Fruit fly (Drosophila melanogaster): ENCODE results near the gene CG31998.

The CG31998 gene

dm6 chr4:210011-210649, 4.4 kb upstream of the CG31998 start, which contains the start of gene Crk (continued):
- TF ChIP-seq CG3995 (GFP tag; optimal IDR thresholded peaks at IDR 0.05): peak; percentile 32
- TF ChIP-seq shn (GFP tag; optimal IDR thresholded peaks at IDR 0.05): no peak
- TF ChIP-seq ash1 (GFP tag; optimal IDR thresholded peaks at IDR 0.05): no peak
- TF ChIP-seq lola (GFP tag; optimal IDR thresholded peaks at IDR 0.05): peak in 1 of 3 experiments; percentile 72
- TF ChIP-seq TFAM (GFP tag; optimal IDR thresholded peaks at IDR 0.05): no peak
- TF ChIP-seq chn (GFP tag; optimal IDR thresholded peaks at IDR 0.05): no peak
- no peak for TF ChIP-seq cato (GFP tag; optimal IDR thresholded peaks at IDR 0.05; ENCODE audit: borderline replicate concordance)
- TF ChIP-seq gem (tag; optimal IDR thresholded peaks at IDR 0.05): no peak
- TF ChIP-seq Taf1 (GFP tag; IDR thresholded peaks at IDR 0.05): no peak
- no peak for TF ChIP-seq CG14441 (GFP tag; IDR thresholded peaks at IDR 0.05)
- TF ChIP-seq Hand (GFP tag; optimal IDR thresholded peaks at IDR 0.05): no peak
- no peak for TF ChIP-seq fd96Cb (tag; optimal IDR thresholded peaks at IDR 0.05)
- TF ChIP-seq CG4404 (GFP tag; IDR thresholded peaks at IDR 0.05): no peak
- no peak for TF ChIP-seq HLH54F (GFP tag; optimal IDR thresholded peaks at IDR 0.05)
- no peak for TF ChIP-seq pros (GFP tag; optimal IDR thresholded peaks at IDR 0.05)
- TF ChIP-seq Antp (GFP tag; optimal IDR thresholded peaks at IDR 0.05): no peak
- TF ChIP-seq fd3F (GFP tag; optimal IDR thresholded peaks at IDR 0.05): no peak
- no peak for TF ChIP-seq Hey (tag; optimal IDR thresholded peaks at IDR 0.05)
- peak; percentile 30 for TF ChIP-seq Fer1 (GFP tag; optimal IDR thresholded peaks at IDR 0.05)
- TF ChIP-seq hkb (optimal IDR thresholded peaks at IDR 0.05): no peak
- no peak for TF ChIP-seq hkb (GFP tag; IDR thresholded peaks at IDR 0.05)
- no peak for TF ChIP-seq CG1832 (GFP tag; optimal IDR thresholded peaks at IDR 0.05)
- no peak for TF ChIP-seq knrl (GFP tag; IDR thresholded peaks at IDR 0.05; ENCODE audit: partially characterized antibody)
- no peak for TF ChIP-seq Hr3 (GFP tag; optimal IDR thresholded peaks at IDR 0.05)
- no peak for TF ChIP-seq CoRest (tag; optimal IDR thresholded peaks at IDR 0.05)
- TF ChIP-seq Myb (GFP tag; optimal IDR thresholded peaks at IDR 0.05): no peak
- no peak for TF ChIP-seq Hsf (GFP tag; optimal IDR thresholded peaks at IDR 0.05)
- TF ChIP-seq mam (GFP tag; optimal IDR thresholded peaks at IDR 0.05): peak; percentile 20
- no peak for TF ChIP-seq hbn (GFP tag; IDR thresholded peaks at IDR 0.05; ENCODE audit: partially characterized antibody)
- TF ChIP-seq CG7556 (GFP tag; optimal IDR thresholded peaks at IDR 0.05): no peak
- peak; percentile 33 for TF ChIP-seq gfzf (GFP tag; optimal IDR thresholded peaks at IDR 0.05)
- peak; percentile 37 for TF ChIP-seq HmgD (GFP tag; optimal IDR thresholded peaks at IDR 0.05)
- no peak for TF ChIP-seq ranshi (GFP tag; IDR thresholded peaks at IDR 0.05)
- no peak for TF ChIP-seq Lpt (GFP tag; optimal IDR thresholded peaks at IDR 0.05)
- TF ChIP-seq Deaf1 (tag; optimal IDR thresholded peaks at IDR 0.05): no peak
- no peak for TF ChIP-seq Rx (GFP tag; IDR thresholded peaks at IDR 0.05)
- TF ChIP-seq CG14710 (tag; optimal IDR thresholded peaks at IDR 0.05): no peak
- TF ChIP-seq tup (GFP tag; optimal IDR thresholded peaks at IDR 0.05): no peak
- TF ChIP-seq CG10366 (GFP tag; IDR thresholded peaks at IDR 0.05): no peak
- no peak for TF ChIP-seq bigmax (GFP tag; optimal IDR thresholded peaks at IDR 0.05)
- no peak for TF ChIP-seq CG8924 (tag; optimal IDR thresholded peaks at IDR 0.05)
- no peak for TF ChIP-seq z (GFP tag; IDR thresholded peaks at IDR 0.05)
- TF ChIP-seq org-1 (GFP tag; optimal IDR thresholded peaks at IDR 0.05): no peak
- TF ChIP-seq CG6854 (GFP tag; optimal IDR thresholded peaks at IDR 0.05): no peak
- TF ChIP-seq otp (GFP tag; IDR thresholded peaks at IDR 0.05): no peak
- TF ChIP-seq CG9932 (GFP tag; IDR thresholded peaks at IDR 0.05): no peak
- no peak for TF ChIP-seq stc (GFP tag; IDR thresholded peaks at IDR 0.05)
- TF ChIP-seq Fer3 (tag; optimal IDR thresholded peaks at IDR 0.05): no peak
- no peak for TF ChIP-seq Sox100B (GFP tag; optimal IDR thresholded peaks at IDR 0.05)
- peak in 1 of 2 experiments; percentile 13 for TF ChIP-seq dpn (GFP tag; optimal IDR thresholded peaks at IDR 0.05)
- no peak for TF ChIP-seq CG2129 (GFP tag; IDR thresholded peaks at IDR 0.05; ENCODE audit: partially characterized antibody)
